Fruit fly (Drosophila melanogaster): ENCODE results near the gene CG32687.

CG32687 gene

DNA sequence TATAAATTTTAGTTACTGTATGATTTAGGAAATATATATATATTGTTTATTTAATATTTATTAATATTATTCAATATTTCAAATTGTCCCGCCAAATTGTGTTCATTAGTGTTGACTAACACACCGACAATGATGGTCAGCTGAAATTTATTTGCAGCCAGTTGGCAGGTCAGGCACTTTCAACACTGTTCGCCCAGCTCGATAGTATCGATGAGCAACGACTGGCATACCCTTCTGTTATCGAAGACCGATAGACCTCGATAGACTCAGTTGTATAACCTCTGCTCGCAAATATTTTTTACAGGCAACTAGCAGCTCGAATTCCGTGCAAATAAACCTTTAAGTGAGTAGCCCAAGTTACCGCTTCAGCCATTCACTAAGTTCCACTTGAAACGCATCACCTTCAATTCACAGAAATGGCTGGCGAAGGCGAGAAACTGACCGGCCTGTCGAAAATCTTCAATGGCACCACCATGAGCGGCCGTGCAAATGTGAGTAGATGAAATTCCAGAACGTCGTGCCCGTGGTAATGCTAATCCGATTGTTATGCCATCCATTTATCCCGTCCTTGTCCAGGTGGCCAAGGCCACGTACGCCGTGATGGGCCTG, 26.4 kb downstream of the CG32687 start, which contains the start of gene Neb-cGP (continued):
- TF ChIP-seq salr (GFP tag; optimal IDR thresholded peaks at IDR 0.05) (no peak), Gug (GFP tag; IDR thresholded peaks at IDR 0.05) (no peak), Smox (GFP tag; optimal IDR thresholded peaks at IDR 0.05) (peak; percentile 27), lz (GFP tag; optimal IDR thresholded peaks at IDR 0.05) (peak; percentile 46), CG6792 (GFP tag; optimal IDR thresholded peaks at IDR 0.05) (no peak), Sox15 (GFP tag; optimal IDR thresholded peaks at IDR 0.05) (no peak), CG10669 (GFP tag; optimal IDR thresholded peaks at IDR 0.05) (no peak), Hr4 (GFP tag; optimal IDR thresholded peaks at IDR 0.05) (no peak)

DNA sequence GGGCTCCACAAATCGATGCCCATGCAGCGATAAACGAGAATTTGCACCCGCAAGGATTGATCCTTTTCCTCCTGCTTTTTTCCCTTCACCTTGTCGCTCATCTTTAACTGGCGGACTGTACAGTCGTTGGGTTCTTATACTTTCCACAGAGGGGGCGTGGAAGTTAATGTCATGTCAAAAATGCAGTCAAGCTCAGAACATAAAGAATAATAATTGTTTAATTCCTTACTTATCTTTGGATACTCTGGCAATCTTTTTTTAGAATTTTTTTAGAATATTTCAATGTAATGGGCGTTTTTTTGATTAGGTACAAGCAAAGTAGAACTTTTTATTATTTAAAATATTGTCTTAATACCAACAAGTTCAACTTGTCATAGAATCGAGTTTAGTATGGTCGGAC, 27.4 kb downstream of the CG32687 start, which contains the start of gene Or9a:
Gene Or9a (minus strand): TSS at position 101 of the 400 bp plus-strand sequence.
- no peak for TF ChIP-seq Ets96B (tag; optimal IDR thresholded peaks at IDR 0.05)
- TF ChIP-seq CG11902 (GFP tag; optimal IDR thresholded peaks at IDR 0.05) = no peak
- TF ChIP-seq CG11762 (GFP tag; optimal IDR thresholded peaks at IDR 0.05; ENCODE audit: insufficient read depth) = no peak
- no peak for TF ChIP-seq CG6276 (GFP tag; optimal IDR thresholded peaks at IDR 0.05)
- no peak for TF ChIP-seq CG32006 (GFP tag; optimal IDR thresholded peaks at IDR 0.05)
- TF ChIP-seq CG8119 (GFP tag; IDR thresholded peaks at IDR 0.05) = no peak
- no peak for TF ChIP-seq Eip78C (GFP tag)
- TF ChIP-seq Smox (GFP tag; optimal IDR thresholded peaks at IDR 0.05) = no peak
- no peak for TF ChIP-seq CG10669 (GFP tag; optimal IDR thresholded peaks at IDR 0.05)
- TF ChIP-seq topi (GFP tag; optimal IDR thresholded peaks at IDR 0.05) = no peak
- TF ChIP-seq CG34406 (GFP tag; optimal IDR thresholded peaks at IDR 0.05) = no peak
- TF ChIP-seq CG9139 (GFP tag; optimal IDR thresholded peaks at IDR 0.05) = no peak
- no peak for TF ChIP-seq Hr38 (GFP tag; optimal IDR thresholded peaks at IDR 0.05)
- no peak for TF ChIP-seq fkh (GFP tag; optimal IDR thresholded peaks at IDR 0.05)
- TF ChIP-seq CG7368 (GFP tag; optimal IDR thresholded peaks at IDR 0.05) = no peak
- TF ChIP-seq Hr4 (GFP tag; optimal IDR thresholded peaks at IDR 0.05) = no peak
- TF ChIP-seq cyc (GFP tag; optimal IDR thresholded peaks at IDR 0.05) = no peak
- TF ChIP-seq fd59A (GFP tag; optimal IDR thresholded peaks at IDR 0.05) = no peak

DNA sequence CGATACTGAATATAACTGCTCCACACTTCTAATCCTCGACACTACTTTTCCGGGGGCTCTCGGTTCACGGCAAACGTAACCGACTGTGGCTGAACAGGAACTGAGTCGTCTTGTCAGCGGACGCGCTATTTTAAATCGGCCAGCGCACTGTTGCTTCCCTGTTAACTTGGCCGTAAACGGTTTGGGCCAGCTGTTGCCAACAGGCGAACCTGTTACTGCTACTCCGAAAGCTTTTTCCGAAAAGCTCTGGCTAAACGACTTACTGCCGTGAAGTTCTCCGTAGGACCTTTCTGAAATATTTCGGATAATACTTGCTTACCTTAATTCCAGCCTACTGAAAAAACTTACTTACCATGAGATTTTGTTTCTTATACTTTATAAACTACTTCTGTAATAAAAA, 32.2 kb downstream of the CG32687 start, which contains the start of gene CG32683:
Gene CG32683 (minus strand): TSS at position 101 of the 400 bp plus-strand sequence.
- TF ChIP-seq CG6276 (GFP tag; optimal IDR thresholded peaks at IDR 0.05) = no peak
- no peak for TF ChIP-seq Blimp-1 (GFP tag; optimal IDR thresholded peaks at IDR 0.05)
- TF ChIP-seq net (GFP tag; optimal IDR thresholded peaks at IDR 0.05) = no peak
- TF ChIP-seq cyc (GFP tag; optimal IDR thresholded peaks at IDR 0.05) = no peak
- TF ChIP-seq CG10669 (GFP tag; optimal IDR thresholded peaks at IDR 0.05) = no peak
- TF ChIP-seq Hr38 (GFP tag; optimal IDR thresholded peaks at IDR 0.05) = no peak
- TF ChIP-seq Eip78C (GFP tag) = no peak
- no peak for TF ChIP-seq Lpt (GFP tag; optimal IDR thresholded peaks at IDR 0.05)
- TF ChIP-seq CG6163 (GFP tag; IDR thresholded peaks at IDR 0.05) = no peak
- TF ChIP-seq CG6808 (GFP tag; optimal IDR thresholded peaks at IDR 0.05) = no peak
- TF ChIP-seq CG8632 (GFP tag; optimal IDR thresholded peaks at IDR 0.05) = no peak
- TF ChIP-seq CG11294 (GFP tag; IDR thresholded peaks at IDR 0.05) = no peak
- no peak for TF ChIP-seq CG31627 (GFP tag; optimal IDR thresholded peaks at IDR 0.05)
- no peak for TF ChIP-seq esn (GFP tag; optimal IDR thresholded peaks at IDR 0.05)
- TF ChIP-seq dac (GFP tag; optimal IDR thresholded peaks at IDR 0.05) = no peak

DNA sequence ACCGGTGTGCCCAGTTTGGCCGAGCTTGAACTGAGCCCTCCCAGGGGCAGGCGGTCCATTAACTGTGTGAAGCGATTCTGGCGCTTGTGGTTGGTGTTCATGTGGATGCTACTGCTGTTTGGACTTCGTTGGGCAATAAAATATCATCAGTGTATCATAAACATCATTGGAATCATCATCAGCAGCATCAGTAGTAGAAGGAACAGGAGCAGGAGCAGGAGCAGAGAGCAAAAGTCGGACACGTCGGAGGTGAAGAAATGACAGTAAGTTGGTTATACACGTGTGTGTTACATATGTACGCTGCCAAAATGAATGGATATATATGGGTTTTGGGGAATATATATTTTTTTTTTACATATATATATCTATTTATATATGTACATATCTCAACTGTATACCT, 54.3 kb downstream of the CG32687 start, which contains the start of gene CG12640:
Gene CG12640 (minus strand): TSS at position 101 of the 400 bp plus-strand sequence.
- TF ChIP-seq net (GFP tag; optimal IDR thresholded peaks at IDR 0.05) (no peak), achi (GFP tag; optimal IDR thresholded peaks at IDR 0.05) (no peak), CG6808 (GFP tag; optimal IDR thresholded peaks at IDR 0.05) (no peak), CG8319 (GFP tag; optimal IDR thresholded peaks at IDR 0.05) (no peak), Sox102F (GFP tag; optimal IDR thresholded peaks at IDR 0.05) (no peak), Blimp-1 (GFP tag; optimal IDR thresholded peaks at IDR 0.05) (no peak), fd59A (GFP tag; optimal IDR thresholded peaks at IDR 0.05) (no peak), CG9139 (GFP tag; optimal IDR thresholded peaks at IDR 0.05) (no peak), salr (GFP tag; optimal IDR thresholded peaks at IDR 0.05) (no peak), pdm3 (GFP tag; optimal IDR thresholded peaks at IDR 0.05) (no peak), topi (GFP tag; optimal IDR thresholded peaks at IDR 0.05) (no peak), CG15336 (GFP tag; IDR thresholded peaks at IDR 0.05) (no peak), eg (GFP tag; IDR thresholded peaks at IDR 0.05) (no peak), CG11762 (GFP tag; optimal IDR thresholded peaks at IDR 0.05; ENCODE audit: insufficient read depth) (no peak), CG6163 (GFP tag; IDR thresholded peaks at IDR 0.05) (no peak), CG16779 (tag; optimal IDR thresholded peaks at IDR 0.05) (no peak), Hr4 (GFP tag; optimal IDR thresholded peaks at IDR 0.05) (no peak), OdsH (GFP tag; optimal IDR thresholded peaks at IDR 0.05) (no peak), svp (GFP tag) (no peak)

Data from whole organism, prepupa.